Fruit fly (Drosophila melanogaster): ENCODE data around the gene Fer1HCH.

Gene Fer1HCH

dm6 chr3R:30336100-30336499 lies 51.9 kb downstream of the Fer1HCH start (continued):
- no peak for TF ChIP-seq ssp (GFP tag; IDR thresholded peaks at IDR 0.05)
- peak; percentile 59 for TF ChIP-seq phol (tag; optimal IDR thresholded peaks at IDR 0.05)
- no peak for TF ChIP-seq Abd-B (GFP tag; optimal IDR thresholded peaks at IDR 0.05)
- TF ChIP-seq zf30C (GFP tag; optimal IDR thresholded peaks at IDR 0.05): no peak
- TF ChIP-seq CG9797 (GFP tag; optimal IDR thresholded peaks at IDR 0.05): no peak
- no peak for TF ChIP-seq CG34422 (GFP tag; IDR thresholded peaks at IDR 0.05)
- TF ChIP-seq Hmr (GFP tag; optimal IDR thresholded peaks at IDR 0.05): peak; percentile 30
- TF ChIP-seq CG34376 (GFP tag; optimal IDR thresholded peaks at IDR 0.05): no peak
- no peak for TF ChIP-seq H15 (GFP tag; IDR thresholded peaks at IDR 0.05)
- no peak for TF ChIP-seq CG2875 (GFP tag; optimal IDR thresholded peaks at IDR 0.05)
- TF ChIP-seq ems (GFP tag; optimal IDR thresholded peaks at IDR 0.05): no peak
- TF ChIP-seq Hr3 (GFP tag; optimal IDR thresholded peaks at IDR 0.05): peak; percentile 12
- peak; percentile 22 for TF ChIP-seq Meics (GFP tag; optimal IDR thresholded peaks at IDR 0.05)
- no peak for TF ChIP-seq Optix (GFP tag; IDR thresholded peaks at IDR 0.05)
- TF ChIP-seq CG18599 (GFP tag; optimal IDR thresholded peaks at IDR 0.05): peak; percentile 61
- no peak for TF ChIP-seq CG8388 (GFP tag; optimal IDR thresholded peaks at IDR 0.05)
- peak; percentile 57 for TF ChIP-seq CG2678 (tag; optimal IDR thresholded peaks at IDR 0.05)
- TF ChIP-seq CG15269 (tag; optimal IDR thresholded peaks at IDR 0.05): peak; percentile 8
- TF ChIP-seq Hsf (GFP tag; optimal IDR thresholded peaks at IDR 0.05): peak; percentile 1
- TF ChIP-seq scrt (GFP tag; optimal IDR thresholded peaks at IDR 0.05): no peak
- TF ChIP-seq esg (GFP tag; conservative IDR thresholded peaks at IDR 0.05): 0 out of 2 replicates have a peak, but pooled peaks have one; percentile 12
- TF ChIP-seq sd (tag; optimal IDR thresholded peaks at IDR 0.05): no peak
- TF ChIP-seq Dip3 (GFP tag; optimal IDR thresholded peaks at IDR 0.05): no peak
- no peak for TF ChIP-seq dan (GFP tag; IDR thresholded peaks at IDR 0.05)
- TF ChIP-seq Dref (GFP tag; IDR thresholded peaks at IDR 0.05): no peak
- TF ChIP-seq gfzf (GFP tag; optimal IDR thresholded peaks at IDR 0.05): no peak
- peak; percentile 20 for TF ChIP-seq CG10209 (GFP tag; optimal IDR thresholded peaks at IDR 0.05)
- no peak for TF ChIP-seq gcm (GFP tag; optimal IDR thresholded peaks at IDR 0.05)
- TF ChIP-seq CG9932 (GFP tag; IDR thresholded peaks at IDR 0.05): no peak
- TF ChIP-seq CG8924 (tag; optimal IDR thresholded peaks at IDR 0.05): peak; percentile 21
- no peak for TF ChIP-seq seq (GFP tag; IDR thresholded peaks at IDR 0.05)
- TF ChIP-seq pnt (GFP tag; optimal IDR thresholded peaks at IDR 0.05): no peak
- TF ChIP-seq CG1529 (GFP tag; optimal IDR thresholded peaks at IDR 0.05): no peak
- TF ChIP-seq CG8281 (tag; optimal IDR thresholded peaks at IDR 0.05): no peak
- TF ChIP-seq CG12071 (GFP tag; optimal IDR thresholded peaks at IDR 0.05): peak; percentile 14
- TF ChIP-seq CG13775 (GFP tag; optimal IDR thresholded peaks at IDR 0.05): peak; percentile 14
- no peak for TF ChIP-seq H2.0 (GFP tag; IDR thresholded peaks at IDR 0.05)
- no peak for TF ChIP-seq D (optimal IDR thresholded peaks at IDR 0.05)
- TF ChIP-seq D (GFP tag; optimal IDR thresholded peaks at IDR 0.05): no peak
- no peak for TF ChIP-seq ase (GFP tag; IDR thresholded peaks at IDR 0.05)
- TF ChIP-seq Spps (tag; optimal IDR thresholded peaks at IDR 0.05): peak; percentile 4
- no peak for TF ChIP-seq ro (GFP tag; IDR thresholded peaks at IDR 0.05)
- TF ChIP-seq pros (GFP tag; optimal IDR thresholded peaks at IDR 0.05): no peak
- TF ChIP-seq CG14965 (GFP tag; optimal IDR thresholded peaks at IDR 0.05; ENCODE audit: borderline replicate concordance): no peak
- TF ChIP-seq ap (GFP tag; IDR thresholded peaks at IDR 0.05): no peak
- TF ChIP-seq CG30431 (GFP tag; optimal IDR thresholded peaks at IDR 0.05): no peak
- TF ChIP-seq lilli (GFP tag; optimal IDR thresholded peaks at IDR 0.05): peak; percentile 36
- TF ChIP-seq Jarid2 (GFP tag; optimal IDR thresholded peaks at IDR 0.05): no peak
- TF ChIP-seq sr (GFP tag; IDR thresholded peaks at IDR 0.05): no peak
- no peak for TF ChIP-seq jing (GFP tag; optimal IDR thresholded peaks at IDR 0.05)
- TF ChIP-seq CG31441 (GFP tag; IDR thresholded peaks at IDR 0.05): peak; percentile 46
- peak; percentile 26 for TF ChIP-seq CG15514 (GFP tag; optimal IDR thresholded peaks at IDR 0.05)
